Fruit fly (Drosophila melanogaster) whole organism, embryonic: ENCODE results near the gene Mo25.

Experiments
- Atf-2 ChIP-seq: fragments of 200-800 bp; sonication (Bioruptor generic); optimal IDR thresholded peaks from 2 replicates; lab custom pipeline; 2016; ENCODE audit warnings: missing biosample characterization, missing genetic modification characterization
- Atf6 ChIP-seq: fragments of 200-800 bp; sonication (Bioruptor generic); IDR thresholded peaks from 2 replicates; pipeline ENCODE4 v1.3.6; 2022; ENCODE audit warnings: missing biosample characterization, missing genetic modification characterization
- Awh ChIP-seq: fragments of 200-800 bp; sonication (Bioruptor generic); IDR thresholded peaks from 2 replicates; pipeline ENCODE4, ENCODE4 v1.3.6; 2022; ENCODE audit warnings: missing biosample characterization, missing genetic modification characterization
- B-H2 ChIP-seq: fragments of 200-800 bp; sonication (Bioruptor generic); optimal IDR thresholded peaks from 2 replicates; lab custom pipeline; 2018; ENCODE audit warnings: missing biosample characterization, mild to moderate bottlenecking, missing genetic modification characterization
- BtbVII ChIP-seq: fragments of 200-800 bp; sonication (Bioruptor generic); optimal IDR thresholded peaks from 3 replicates; lab custom pipeline; 2017; ENCODE audit warnings: missing biosample characterization, mild to moderate bottlenecking, missing genetic modification characterization
- CG10209 ChIP-seq: fragments of 200-800 bp; sonication (Bioruptor generic); optimal IDR thresholded peaks from 3 replicates; lab custom pipeline; 2017; ENCODE audit warnings: missing biosample characterization, mild to moderate bottlenecking, missing genetic modification characterization, missing genetic modification reagents
- CG10267 ChIP-seq: fragments of 200-800 bp; sonication (Bioruptor generic); optimal IDR thresholded peaks from 2 replicates; lab custom pipeline; 2018; ENCODE audit warnings: missing biosample characterization, mild to moderate bottlenecking, missing genetic modification characterization, moderate library complexity
- CG11085 ChIP-seq: fragments of 200-800 bp; sonication (Bioruptor generic); IDR thresholded peaks from 2 replicates; pipeline ENCODE4 v1.3.6; 2022; ENCODE audit warnings: missing biosample characterization, missing genetic modification characterization
- CG11695 ChIP-seq: fragments of 200-800 bp; sonication (Bioruptor generic); IDR thresholded peaks from 3 replicates; pipeline ENCODE4 v1.3.6; 2022; ENCODE audit warnings: missing biosample characterization, missing genetic modification characterization
- CG11723 ChIP-seq: fragments of 200-800 bp; sonication (Bioruptor generic); optimal IDR thresholded peaks from 2 replicates; lab custom pipeline; 2017; ENCODE audit warnings: missing biosample characterization, mild to moderate bottlenecking, missing genetic modification characterization
- CG12744 ChIP-seq: fragments of 200-800 bp; sonication (Bioruptor generic); optimal IDR thresholded peaks from 2 replicates; lab custom pipeline; 2016; ENCODE audit warnings: missing biosample characterization, missing genetic modification characterization
- CG15601 ChIP-seq: fragments of 200-800 bp; sonication (Bioruptor generic); optimal IDR thresholded peaks from 3 replicates; lab custom pipeline; 2019; ENCODE audit warnings: missing biosample characterization, mild to moderate bottlenecking, missing genetic modification characterization, moderate library complexity
- CG2116 ChIP-seq: fragments of 200-800 bp; sonication (Bioruptor generic); optimal IDR thresholded peaks from 3 replicates; lab custom pipeline; 2018; ENCODE audit warnings: missing biosample characterization, mild to moderate bottlenecking, missing genetic modification characterization
- CG30431 ChIP-seq: fragments of 200-800 bp; sonication (Bioruptor generic); optimal IDR thresholded peaks from 2 replicates; lab custom pipeline; 2017; ENCODE audit warnings: missing biosample characterization, missing genetic modification characterization
- CG32532 ChIP-seq: fragments of 200-800 bp; sonication (Bioruptor generic); IDR thresholded peaks from 2 replicates; pipeline ENCODE4 v1.3.6; 2022; ENCODE audit warnings: missing biosample characterization, missing genetic modification characterization
- CG4328 ChIP-seq: fragments of 200-800 bp; sonication (Bioruptor generic); optimal IDR thresholded peaks from 3 replicates; lab custom pipeline; 2017; ENCODE audit warnings: missing biosample characterization, missing genetic modification reagents, missing genetic modification characterization
- CG4617 ChIP-seq: fragments of 200-800 bp; sonication (Bioruptor generic); optimal IDR thresholded peaks from 3 replicates; lab custom pipeline; 2016; ENCODE audit warnings: missing biosample characterization, missing genetic modification characterization, borderline replicate concordance
- CG6175 ChIP-seq: fragments of 200-800 bp; sonication (Bioruptor generic); IDR thresholded peaks from 3 replicates; pipeline ENCODE4 v1.3.6; 2022; ENCODE audit warnings: missing biosample characterization, missing genetic modification characterization
- CG6791 ChIP-seq: fragments of 200-800 bp; sonication (Bioruptor generic); IDR thresholded peaks from 3 replicates; pipeline ENCODE4 v1.3.6; 2022; ENCODE audit warnings: missing biosample characterization, missing genetic modification characterization; ENCODE audit not compliant: partially characterized antibody
- CG7372 ChIP-seq: fragments of 200-800 bp; sonication (Bioruptor generic); IDR thresholded peaks from 2 replicates; pipeline ENCODE4 v1.3.6; 2022; ENCODE audit warnings: missing biosample characterization, missing genetic modification characterization
- CG8290 ChIP-seq, 3 experiments: fragments of 200-800 bp; sonication (Bioruptor generic); optimal IDR thresholded peaks; 2 replicates each; lab custom pipeline; 2016 to 2019; ENCODE audit warnings: missing biosample characterization in 3 of 3, missing genetic modification characterization in 3 of 3, mild to moderate bottlenecking in 2 of 3, moderate library complexity in 1 of 3
- CG9797 ChIP-seq: fragments of 200-800 bp; sonication (Bioruptor generic); optimal IDR thresholded peaks from 3 replicates; lab custom pipeline; 2018; ENCODE audit warnings: missing biosample characterization, mild to moderate bottlenecking, missing genetic modification characterization
- E2f1 ChIP-seq: fragments of 200-800 bp; sonication (Bioruptor generic); IDR thresholded peaks from 2 replicates; pipeline ENCODE4 v1.3.6; 2022; ENCODE audit warnings: missing biosample characterization, missing genetic modification characterization
- Gug ChIP-seq: fragments of 200-800 bp; sonication (Bioruptor generic); IDR thresholded peaks from 4 replicates; pipeline ENCODE4 v1.3.6; 2022; ENCODE audit warnings: missing biosample characterization, missing genetic modification characterization
- Jarid2 ChIP-seq: fragments of 200-800 bp; sonication (Bioruptor generic); optimal IDR thresholded peaks from 3 replicates; lab custom pipeline; 2017; ENCODE audit warnings: mild to moderate bottlenecking, missing biosample characterization, missing genetic modification reagents, missing genetic modification characterization
- Lhr ChIP-seq: fragments of 200-800 bp; sonication (Bioruptor generic); optimal IDR thresholded peaks from 3 replicates; lab custom pipeline; 2017; ENCODE audit warnings: mild to moderate bottlenecking, missing biosample characterization, missing genetic modification reagents, missing genetic modification characterization
- Med ChIP-seq: fragments of 200-800 bp; sonication (Bioruptor generic); peaks from one replicate; lab custom pipeline; 2016; ENCODE audit warnings: missing biosample characterization, missing genetic modification characterization, mild to moderate bottlenecking, inconsistent platforms, moderate library complexity
- Optix ChIP-seq: fragments of 200-800 bp; sonication (Bioruptor generic); IDR thresholded peaks from 3 replicates; pipeline ENCODE4 v1.3.6; 2022; ENCODE audit warnings: missing biosample characterization, missing genetic modification characterization
- Side ChIP-seq: fragments of 200-800 bp; sonication (Bioruptor generic); optimal IDR thresholded peaks from 2 replicates; lab custom pipeline; 2016; ENCODE audit warnings: missing biosample characterization, missing genetic modification characterization
- Taf1 ChIP-seq: fragments of 200-800 bp; sonication (Bioruptor generic); IDR thresholded peaks from 2 replicates; pipeline ENCODE4 v1.3.6; 2022; ENCODE audit warnings: missing biosample characterization, missing genetic modification characterization
- Trl ChIP-seq, 3 experiments: fragments of >200 bp in 2 of 3; fragments of 200-800 bp in 1 of 3; sonication (Bioruptor generic) in 1 of 3; optimal IDR thresholded peaks; 2 replicates in 1 of 3; 3 replicates in 2 of 3; lab custom pipeline; 2016 to 2017; ENCODE audit warnings: missing biosample characterization in 1 of 3, missing genetic modification characterization in 1 of 3
- YL-1 ChIP-seq: fragments of 200-800 bp; sonication (Bioruptor generic); optimal IDR thresholded peaks from 3 replicates; lab custom pipeline; 2017; ENCODE audit warnings: missing biosample characterization, mild to moderate bottlenecking, missing genetic modification characterization
- ab ChIP-seq: fragments of 200-800 bp; sonication (Bioruptor generic); optimal IDR thresholded peaks from 2 replicates; lab custom pipeline; 2016; ENCODE audit warnings: missing biosample characterization, missing genetic modification characterization
- ase ChIP-seq: fragments of 200-800 bp; sonication (Bioruptor generic); IDR thresholded peaks from 3 replicates; pipeline ENCODE4 v1.3.6; 2022; ENCODE audit warnings: missing biosample characterization, missing genetic modification characterization
- cato ChIP-seq: fragments of 200-800 bp; sonication (Bioruptor generic); optimal IDR thresholded peaks from 2 replicates; lab custom pipeline; 2016; ENCODE audit warnings: missing biosample characterization, missing genetic modification characterization, borderline replicate concordance
- dan ChIP-seq: fragments of 200-800 bp; sonication (Bioruptor generic); IDR thresholded peaks from 2 replicates; pipeline ENCODE4 v1.3.6; 2022; ENCODE audit warnings: missing biosample characterization, missing genetic modification characterization
- dm ChIP-seq: fragments of 200-800 bp; sonication (Bioruptor generic); optimal IDR thresholded peaks from 3 replicates; lab custom pipeline; 2016; ENCODE audit warnings: missing biosample characterization, missing genetic modification characterization
- ewg ChIP-seq: fragments of 200-800 bp; sonication (Bioruptor generic); optimal IDR thresholded peaks from 3 replicates; lab custom pipeline; 2017; ENCODE audit warnings: mild to moderate bottlenecking, missing biosample characterization, missing genetic modification reagents, missing genetic modification characterization
- eyg ChIP-seq: fragments of 200-800 bp; sonication (Bioruptor generic); optimal IDR thresholded peaks from 3 replicates; lab custom pipeline; 2016; ENCODE audit warnings: missing biosample characterization, missing genetic modification characterization
- fd102C ChIP-seq: fragments of 200-800 bp; sonication (Bioruptor generic); optimal IDR thresholded peaks from 2 replicates; lab custom pipeline; 2018; ENCODE audit warnings: missing biosample characterization, mild to moderate bottlenecking, missing genetic modification characterization, moderate library complexity
- gfzf ChIP-seq: fragments of 200-800 bp; sonication (Bioruptor generic); optimal IDR thresholded peaks from 2 replicates; lab custom pipeline; 2016; ENCODE audit warnings: missing biosample characterization, mild to moderate bottlenecking, missing genetic modification characterization, moderate library complexity
- hb ChIP-seq: fragments of 200-800 bp; sonication (Bioruptor generic); IDR thresholded peaks from 3 replicates; pipeline ENCODE4 v1.3.6; 2022; ENCODE audit warnings: missing biosample characterization, missing genetic modification characterization; ENCODE audit not compliant: partially characterized antibody
- jumu ChIP-seq: fragments of 200-800 bp; sonication (Bioruptor generic); optimal IDR thresholded peaks from 3 replicates; lab custom pipeline; 2016; ENCODE audit warnings: missing biosample characterization, missing genetic modification characterization
- ken ChIP-seq: fragments of 200-800 bp; sonication (Bioruptor generic); IDR thresholded peaks from 3 replicates; pipeline ENCODE4 v1.3.6; 2022; ENCODE audit warnings: missing biosample characterization, missing genetic modification characterization
- nau ChIP-seq: fragments of 200-800 bp; sonication (Bioruptor generic); optimal IDR thresholded peaks from 3 replicates; lab custom pipeline; 2017; ENCODE audit warnings: missing biosample characterization, mild to moderate bottlenecking, missing genetic modification characterization, missing genetic modification reagents
- nerfin-2 ChIP-seq: fragments of 200-800 bp; sonication (Bioruptor generic); IDR thresholded peaks from 2 replicates; pipeline ENCODE4 v1.3.6; 2022; ENCODE audit warnings: missing biosample characterization, missing genetic modification characterization; ENCODE audit not compliant: partially characterized antibody
- p53 ChIP-seq: fragments of 200-800 bp; sonication (Bioruptor generic); optimal IDR thresholded peaks from 2 replicates; lab custom pipeline; 2016; ENCODE audit warnings: missing biosample characterization, missing genetic modification characterization
- pzg ChIP-seq: fragments of 200-800 bp; sonication (Bioruptor generic); optimal IDR thresholded peaks from 3 replicates; lab custom pipeline; 2018; ENCODE audit warnings: missing biosample characterization, mild to moderate bottlenecking, missing genetic modification characterization, moderate library complexity
- ro ChIP-seq: fragments of 200-800 bp; sonication (Bioruptor generic); IDR thresholded peaks from 2 replicates; pipeline ENCODE4 v1.3.6; 2022; ENCODE audit warnings: missing biosample characterization, missing genetic modification characterization
- sens ChIP-seq: fragments of 200-800 bp; sonication (Bioruptor generic); peaks from one replicate; lab custom pipeline; 2016; ENCODE audit warnings: missing biosample characterization, missing genetic modification characterization
- sisA ChIP-seq: fragments of 200-800 bp; sonication (Bioruptor generic); IDR thresholded peaks from 2 replicates; pipeline ENCODE4 v1.3.6; 2022; ENCODE audit warnings: missing biosample characterization, missing genetic modification characterization
- slou ChIP-seq: fragments of 200-800 bp; sonication (Bioruptor generic); optimal IDR thresholded peaks from 3 replicates; lab custom pipeline; 2016; ENCODE audit warnings: missing biosample characterization, missing genetic modification characterization
- tio ChIP-seq: fragments of 200-800 bp; sonication (Bioruptor generic); optimal IDR thresholded peaks from 2 replicates; lab custom pipeline; 2017; ENCODE audit warnings: missing biosample characterization, missing genetic modification characterization, inconsistent platforms

The Mo25 gene

DNA sequence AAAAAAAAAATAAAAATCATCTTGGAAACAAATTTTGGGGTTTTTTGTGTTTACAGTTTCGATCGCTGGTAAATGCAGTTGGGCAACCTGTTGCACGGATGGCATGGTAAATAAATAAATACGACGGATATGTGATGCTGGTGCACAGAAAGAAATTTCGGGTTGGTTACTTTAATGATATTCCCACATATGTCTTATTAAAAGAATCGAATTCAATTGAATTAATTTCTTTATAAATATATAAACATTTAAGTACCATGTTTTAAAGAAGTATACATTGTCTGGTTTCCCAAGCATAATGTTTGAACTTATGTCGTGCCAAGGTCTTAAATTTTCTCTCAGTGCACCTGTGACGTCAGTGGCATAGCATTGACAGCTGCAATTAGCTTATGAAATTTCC, 47.8 kb downstream of the Mo25 start (continued):
- no peak for TF ChIP-seq jumu (GFP tag; lab: Kevin White, UChicago)
- no peak for TF ChIP-seq Awh (GFP tag; lab: Robert Waterston, UW)
- no peak for TF ChIP-seq dan (GFP tag; lab: Robert Waterston, UW)
- no peak for TF ChIP-seq Gug (GFP tag; lab: Robert Waterston, UW)
- no peak for TF ChIP-seq B-H2
- TF ChIP-seq CG32532 = no peak
- peak; percentile 8 for TF ChIP-seq CG8290 (GFP tag; optimal IDR thresholded peaks at IDR 0.05; lab: Kevin White, UChicago)
- TF ChIP-seq CG8290 (tag; optimal IDR thresholded peaks at IDR 0.05; lab: Kevin White, UChicago) = no peak
- TF ChIP-seq YL-1 (GFP tag; lab: Kevin White, UChicago) = peak; percentile 8
- TF ChIP-seq hb = no peak
- no peak for TF ChIP-seq CG30431
- TF ChIP-seq nerfin-2 (GFP tag; lab: Robert Waterston, UW) = no peak
- no peak for TF ChIP-seq CG9797
- TF ChIP-seq ro (GFP tag; lab: Robert Waterston, UW) = no peak
- TF ChIP-seq Atf-2 = no peak
- peak; percentile 70 for TF ChIP-seq ewg (GFP tag; lab: Kevin White, UChicago)
- TF ChIP-seq gfzf (GFP tag; lab: Kevin White, UChicago) = no peak
- TF ChIP-seq CG7372 (GFP tag; lab: Robert Waterston, UW) = no peak
- TF ChIP-seq BtbVII = peak; percentile 2
- peak; percentile 52 for TF ChIP-seq CG10209 (GFP tag; lab: Kevin White, UChicago)
- TF ChIP-seq fd102C = no peak
- no peak for TF ChIP-seq CG11085
- TF ChIP-seq sisA (GFP tag; lab: Robert Waterston, UW) = peak; percentile 33
- no peak for TF ChIP-seq dm
- peak; percentile 73 for TF ChIP-seq CG15601 (tag; lab: Kevin White, UChicago)
- no peak for TF ChIP-seq CG4617 (GFP tag; lab: Kevin White, UChicago)
- no peak for TF ChIP-seq ase
- peak; percentile 56 for TF ChIP-seq CG4328 (GFP tag; lab: Kevin White, UChicago)
- TF ChIP-seq tio (GFP tag; lab: Kevin White, UChicago) = peak; percentile 22
- TF ChIP-seq CG11695 = 0 out of 3 replicates have a peak, but pooled peaks have one; percentile 19
- no peak for TF ChIP-seq p53
- peak; percentile 67 for TF ChIP-seq CG10267 (tag; lab: Kevin White, UChicago)
- peak; percentile 33 for TF ChIP-seq CG11723 (GFP tag; lab: Kevin White, UChicago)
- TF ChIP-seq CG6175 (GFP tag; lab: Robert Waterston, UW) = no peak
- no peak for TF ChIP-seq Optix (GFP tag; lab: Robert Waterston, UW)
- no peak for TF ChIP-seq ab

DNA sequence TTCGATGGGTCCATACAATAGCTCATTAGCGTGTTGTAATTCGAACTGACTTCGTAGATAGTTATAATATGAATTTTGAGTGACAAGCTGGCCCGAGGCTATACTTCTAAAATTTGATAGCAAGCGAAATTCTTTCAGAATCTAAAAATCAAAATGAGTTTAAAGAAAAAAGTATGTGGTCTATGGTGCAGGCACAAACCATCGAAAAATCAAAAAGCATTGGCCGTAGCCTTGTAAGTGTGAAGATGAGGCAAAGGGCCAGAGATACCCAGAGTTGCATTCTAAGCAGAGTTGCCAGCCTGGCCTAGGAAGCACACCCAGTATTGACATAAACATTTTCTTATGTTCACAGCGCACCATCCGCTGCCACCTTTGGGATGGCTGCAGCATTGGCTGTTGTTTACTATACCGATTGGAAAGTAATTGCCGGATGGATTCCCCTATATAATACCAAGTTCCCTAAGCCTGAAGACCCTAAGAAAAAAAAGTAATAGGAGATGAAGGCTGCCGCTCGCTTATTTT, 48.5 kb downstream of the Mo25 start, which contains the start of gene UQCR-6.4L:
UQCR-6.4L (plus strand) TSS at position 51 of the 522 bp plus-strand sequence.
- TF ChIP-seq eyg (GFP tag; lab: Kevin White, UChicago) (no peak), Side (GFP tag; lab: Kevin White, UChicago) (no peak), ab (no peak), E2f1 (GFP tag; lab: Robert Waterston, UW) (no peak), CG6791 (no peak), nau (GFP tag; lab: Kevin White, UChicago) (no peak), Med (GFP tag; lab: Kevin White, UChicago) (peak; percentile 34), ken (0 out of 3 replicates have a peak, but pooled peaks have one; percentile 10), CG2116 (GFP tag; lab: Kevin White, UChicago) (peak; percentile 64), Taf1 (no peak), Lhr (GFP tag; lab: Kevin White, UChicago) (no peak), Atf6 (GFP tag; lab: Robert Waterston, UW) (no peak), slou (GFP tag; lab: Kevin White, UChicago) (no peak), Trl (optimal IDR thresholded peaks at IDR 0.05; lab: Kevin White, UChicago) (no peak), Trl (GFP tag; optimal IDR thresholded peaks at IDR 0.05; lab: Kevin White, UChicago) (no peak), pzg (GFP tag; lab: Kevin White, UChicago) (no peak), cato (GFP tag; lab: Kevin White, UChicago) (no peak), Jarid2 (GFP tag; lab: Kevin White, UChicago) (no peak), sens (GFP tag; lab: Kevin White, UChicago) (peak; percentile 65), CG12744 (no peak)
